Worm (Caenorhabditis elegans): ENCODE measurements around the gene acc-3.

ce11 chrX:4720603-4721529 is 6.4 kb downstream of the acc-3 start, which contains the start of gene F55D10.4:
- TF ChIP-seq unc-55 (GFP tag; optimal IDR thresholded peaks at IDR 0.05): peak; percentile 7
- no peak for TF ChIP-seq ceh-16 (tag; optimal IDR thresholded peaks at IDR 0.05)
- peak; percentile 12 for TF ChIP-seq zag-1 (tag; optimal IDR thresholded peaks at IDR 0.05)
- TF ChIP-seq nhr-77 (tag; optimal IDR thresholded peaks at IDR 0.05): no peak
- TF ChIP-seq snpc-4 (tag; optimal IDR thresholded peaks at IDR 0.05): no peak
- no peak for TF ChIP-seq alr-1 (tag; optimal IDR thresholded peaks at IDR 0.05)
- no peak for TF ChIP-seq unc-62 (GFP tag; optimal IDR thresholded peaks at IDR 0.05)

Measured in whole organism, L2 larva.